Worm (Caenorhabditis elegans) whole organism, L2 larva: Measurements from ENCODE around the gene T04A8.7.

Experiments used
- C34F6.9 ChIP-seq: fragments of 150-350 bp; optimal IDR thresholded peaks from 2 replicates; lab custom pipeline; 2014; ENCODE audit warnings: missing biosample characterization, missing genetic modification characterization
- F13H6.1 ChIP-seq: sonication (generic microtip); optimal IDR thresholded peaks from 2 replicates; lab custom pipeline; 2016; ENCODE audit warnings: missing genetic modification characterization, missing compliant biosample characterization
- R02D3.7 ChIP-seq: fragments of 150-350 bp; optimal IDR thresholded peaks from 2 replicates; lab custom pipeline; 2014; ENCODE audit warnings: missing biosample characterization, missing genetic modification characterization
- Y55F3AM.14 ChIP-seq: fragments of 200-800 bp; sonication (Bioruptor generic); optimal IDR thresholded peaks from 2 replicates; lab custom pipeline; 2018; ENCODE audit warnings: mild to moderate bottlenecking, missing genetic modification characterization, missing compliant biosample characterization
- ZK546.5 ChIP-seq: sonication (generic microtip); optimal IDR thresholded peaks from 2 replicates; lab custom pipeline; 2017; ENCODE audit warnings: missing biosample characterization, missing genetic modification characterization
- alr-1 ChIP-seq: fragments of 150-350 bp; optimal IDR thresholded peaks from 2 replicates; lab custom pipeline; 2014; ENCODE audit warnings: missing biosample characterization, missing genetic modification characterization
- aly-2 ChIP-seq: fragments of 150-350 bp; optimal IDR thresholded peaks from 2 replicates; lab custom pipeline; 2014; ENCODE audit warnings: missing biosample characterization, missing genetic modification characterization
- ama-1 ChIP-seq: fragments of 150-350 bp; optimal IDR thresholded peaks from 2 replicates; lab custom pipeline; 2018; ENCODE audit warnings: inconsistent platforms
- blmp-1 ChIP-seq: sonication (generic microtip); optimal IDR thresholded peaks from 2 replicates; lab custom pipeline; 2017; ENCODE audit warnings: missing genetic modification characterization, mild to moderate bottlenecking, missing compliant biosample characterization, antibody characterized with exemption, moderate library complexity; ENCODE audit not compliant: insufficient read depth
- ceh-16 ChIP-seq: fragments of 150-350 bp; optimal IDR thresholded peaks from 2 replicates; lab custom pipeline; 2014; ENCODE audit warnings: missing biosample characterization, missing genetic modification characterization
- ceh-82 ChIP-seq: fragments of 150-350 bp; optimal IDR thresholded peaks from 2 replicates; lab custom pipeline; 2014; ENCODE audit warnings: missing biosample characterization, missing genetic modification characterization
- crh-2 ChIP-seq: sonication (generic microtip); optimal IDR thresholded peaks from 2 replicates; lab custom pipeline; 2017; ENCODE audit warnings: missing biosample characterization, missing genetic modification characterization
- dmd-4 ChIP-seq: sonication (generic microtip); optimal IDR thresholded peaks from 2 replicates; lab custom pipeline; 2017; ENCODE audit warnings: missing biosample characterization, missing genetic modification characterization
- egl-27 ChIP-seq: sonication (generic microtip); optimal IDR thresholded peaks from 3 replicates; lab custom pipeline; 2017; ENCODE audit warnings: missing biosample characterization, missing genetic modification reagents, missing genetic modification characterization
- elt-1 ChIP-seq: fragments of 150-350 bp; optimal IDR thresholded peaks from 2 replicates; lab custom pipeline; 2014; ENCODE audit warnings: missing biosample characterization, missing genetic modification characterization
- elt-3 ChIP-seq: sonication (generic microtip); optimal IDR thresholded peaks from 2 replicates; lab custom pipeline; 2017; ENCODE audit warnings: missing biosample characterization, missing genetic modification characterization
- lin-11 ChIP-seq: fragments of 150-350 bp; sonication (generic microtip); optimal IDR thresholded peaks from 2 replicates; lab custom pipeline; 2014; ENCODE audit warnings: missing biosample characterization, missing genetic modification characterization, inconsistent platforms, mixed read lengths
- lin-13 ChIP-seq: fragments of 150-350 bp; optimal IDR thresholded peaks from 2 replicates; lab custom pipeline; 2014; ENCODE audit warnings: missing biosample characterization, missing genetic modification reagents, missing genetic modification characterization
- lin-39 ChIP-seq: fragments of 150-350 bp; optimal IDR thresholded peaks from 2 replicates; lab custom pipeline; 2014; ENCODE audit warnings: missing biosample characterization, missing genetic modification reagents, missing genetic modification characterization
- lsy-2 ChIP-seq, 2 experiments: fragments of 150-350 bp in 1 of 2; sonication (generic microtip) in 1 of 2; optimal IDR thresholded peaks; 2 replicates each; lab custom pipeline; 2014 to 2017; ENCODE audit warnings: missing biosample characterization in 2 of 2, missing genetic modification characterization in 2 of 2
- mab-5 ChIP-seq: fragments of 150-350 bp; optimal IDR thresholded peaks from 2 replicates; lab custom pipeline; 2014; ENCODE audit warnings: missing biosample characterization, missing genetic modification characterization
- mbf-1 ChIP-seq: sonication (generic microtip); optimal IDR thresholded peaks from 2 replicates; lab custom pipeline; 2017; ENCODE audit warnings: missing biosample characterization, missing genetic modification characterization
- mdl-1 ChIP-seq, 2 experiments: fragments of 150-350 bp in 1 of 2; sonication (generic microtip) in 1 of 2; optimal IDR thresholded peaks; 2 replicates each; lab custom pipeline; 2017; ENCODE audit warnings: missing biosample characterization in 2 of 2, missing genetic modification characterization in 2 of 2
- nhr-10 ChIP-seq: sonication (generic microtip); optimal IDR thresholded peaks from 2 replicates; lab custom pipeline; 2017; ENCODE audit warnings: missing biosample characterization, missing genetic modification characterization
- nhr-12 ChIP-seq: fragments of 150-350 bp; optimal IDR thresholded peaks from 2 replicates; lab custom pipeline; 2014; ENCODE audit warnings: missing biosample characterization, missing genetic modification characterization
- nhr-129 ChIP-seq: fragments of 150-350 bp; optimal IDR thresholded peaks from 2 replicates; lab custom pipeline; 2014; ENCODE audit warnings: missing biosample characterization, missing genetic modification characterization
- nhr-237 ChIP-seq: fragments of 150-350 bp; optimal IDR thresholded peaks from 2 replicates; lab custom pipeline; 2014; ENCODE audit warnings: missing biosample characterization, missing genetic modification characterization
- nhr-25 ChIP-seq: fragments of 150-350 bp; sonication (generic microtip); optimal IDR thresholded peaks from 3 replicates; lab custom pipeline; 2014; ENCODE audit warnings: missing biosample characterization, missing genetic modification characterization
- nhr-6 ChIP-seq: fragments of 150-350 bp; optimal IDR thresholded peaks from 2 replicates; lab custom pipeline; 2014; ENCODE audit warnings: missing biosample characterization, missing genetic modification characterization
- sem-4 ChIP-seq: fragments of 150-350 bp; optimal IDR thresholded peaks from 2 replicates; lab custom pipeline; 2014; ENCODE audit warnings: missing biosample characterization, missing genetic modification reagents, missing genetic modification characterization
- skn-1 ChIP-seq: sonication (generic microtip); optimal IDR thresholded peaks from 2 replicates; lab custom pipeline; 2017; ENCODE audit warnings: missing biosample characterization, missing genetic modification characterization
- sma-3 ChIP-seq: sonication (generic microtip); optimal IDR thresholded peaks from 2 replicates; lab custom pipeline; 2016; ENCODE audit warnings: missing genetic modification reagents, missing genetic modification characterization, missing compliant biosample characterization
- sma-9 ChIP-seq, 2 experiments: fragments of 150-350 bp in 1 of 2; sonication (generic microtip) in 1 of 2; optimal IDR thresholded peaks; 2 replicates each; lab custom pipeline; 2014 to 2016; ENCODE audit warnings: missing genetic modification characterization in 2 of 2, mild to moderate bottlenecking in 1 of 2, missing biosample characterization in 1 of 2, missing compliant biosample characterization in 1 of 2, missing genetic modification reagents in 1 of 2, moderate library complexity in 1 of 2
- snpc-4 ChIP-seq: fragments of 150-350 bp; optimal IDR thresholded peaks from 2 replicates; lab custom pipeline; 2014; ENCODE audit warnings: missing biosample characterization, missing genetic modification characterization
- unc-39 ChIP-seq: fragments of 150-350 bp; optimal IDR thresholded peaks from 2 replicates; lab custom pipeline; 2014; ENCODE audit warnings: missing biosample characterization, missing genetic modification characterization
- unc-55 ChIP-seq: fragments of 150-350 bp; sonication (generic microtip); optimal IDR thresholded peaks from 3 replicates; lab custom pipeline; 2014; ENCODE audit warnings: missing biosample characterization, missing genetic modification reagents, missing genetic modification characterization
- unc-62 ChIP-seq: fragments of 150-350 bp; optimal IDR thresholded peaks from 2 replicates; lab custom pipeline; 2014; ENCODE audit warnings: missing biosample characterization, missing genetic modification reagents, missing genetic modification characterization
- zag-1 ChIP-seq: fragments of 150-350 bp; optimal IDR thresholded peaks from 2 replicates; lab custom pipeline; 2014; ENCODE audit warnings: missing biosample characterization, missing genetic modification characterization
- ztf-1 ChIP-seq: fragments of 200-800 bp; sonication (Bioruptor generic); conservative IDR thresholded peaks from 2 replicates; pipeline ENCODE4 v1.3.6; 2022; ENCODE audit warnings: missing genetic modification characterization, missing compliant biosample characterization
- ztf-11 ChIP-seq: sonication (generic microtip); optimal IDR thresholded peaks from 2 replicates; lab custom pipeline; 2017; ENCODE audit warnings: missing biosample characterization, missing genetic modification characterization
- ztf-4 ChIP-seq: fragments of 150-350 bp; optimal IDR thresholded peaks from 2 replicates; lab custom pipeline; 2014; ENCODE audit warnings: missing biosample characterization, missing genetic modification characterization

Gene T04A8.7

DNA sequence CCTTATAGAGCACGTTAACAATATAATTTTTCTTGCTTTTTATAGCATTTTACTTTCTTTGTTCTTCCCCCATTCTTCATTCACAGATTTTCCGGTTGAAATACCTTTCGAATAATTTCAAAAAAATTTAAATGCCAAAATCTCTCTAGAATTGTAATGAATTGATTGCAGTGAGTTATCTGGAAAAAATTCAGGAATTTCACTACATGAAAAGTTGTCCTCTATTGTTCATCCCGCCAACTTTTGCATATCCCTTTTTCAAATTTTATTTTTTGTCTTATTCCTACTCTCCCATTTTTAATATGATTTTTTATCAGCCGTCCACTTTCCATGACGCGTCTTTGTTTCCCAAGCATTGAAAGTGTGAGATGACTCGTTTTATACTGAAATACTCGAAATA lies 41.8 kb upstream of the T04A8.7 start:
- TF ChIP-seq unc-55 (GFP tag; lab: Kevin White, UChicago), result no peak
- no peak for TF ChIP-seq elt-1
- no peak for TF ChIP-seq nhr-6
- TF ChIP-seq zag-1, result no peak
- no peak for TF ChIP-seq unc-62 (GFP tag; lab: Kevin White, UChicago)
- no peak for TF ChIP-seq lsy-2 (tag; optimal IDR thresholded peaks at IDR 0.05; lab: Kevin White, UChicago)
- TF ChIP-seq snpc-4 (tag; lab: Kevin White, UChicago), result no peak
- TF ChIP-seq ceh-82 (tag; lab: Kevin White, UChicago), result no peak
- TF ChIP-seq ceh-16 (tag; lab: Kevin White, UChicago), result no peak
- TF ChIP-seq nhr-237 (tag; lab: Kevin White, UChicago), result no peak
- no peak for TF ChIP-seq crh-2 (tag; lab: Kevin White, UChicago)
- no peak for TF ChIP-seq R02D3.7
- no peak for TF ChIP-seq nhr-129
- no peak for TF ChIP-seq mab-5 (tag; lab: Kevin White, UChicago)
- TF ChIP-seq unc-39 (tag; lab: Kevin White, UChicago), result no peak
- no peak for TF ChIP-seq dmd-4 (tag; lab: Kevin White, UChicago)
- TF ChIP-seq ztf-1 (GFP tag; lab: Robert Waterston, UW), result no peak
- TF ChIP-seq skn-1 (tag; lab: Kevin White, UChicago), result no peak
- TF ChIP-seq, all 48 proteins: peak for 0

DNA sequence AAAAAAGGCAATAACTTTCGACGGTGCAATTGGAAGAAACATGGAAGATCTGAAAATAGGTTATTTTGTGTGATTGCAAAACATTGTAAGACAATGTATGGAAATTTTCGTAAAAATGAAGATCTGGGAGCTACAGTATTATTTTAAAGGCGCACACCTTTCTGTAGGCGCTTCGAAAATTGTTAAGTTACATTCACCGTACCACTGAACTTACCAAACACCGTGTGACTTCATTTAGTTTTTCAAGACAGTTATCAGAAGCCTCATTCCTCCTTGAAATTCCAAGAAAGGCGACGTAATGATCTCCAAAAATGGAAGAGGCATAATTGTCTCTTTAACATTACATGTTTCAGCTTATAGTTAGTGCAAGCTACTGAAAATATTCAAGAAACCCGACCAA lies 41.2 kb upstream of the T04A8.7 start:
- TF ChIP-seq ztf-4 (peak; percentile 17), blmp-1 (tag; lab: Kevin White, UChicago) (no peak), F13H6.1 (tag; lab: Kevin White, UChicago) (no peak), nhr-10 (tag; lab: Kevin White, UChicago) (no peak), ceh-82 (tag; lab: Kevin White, UChicago) (no peak)

DNA sequence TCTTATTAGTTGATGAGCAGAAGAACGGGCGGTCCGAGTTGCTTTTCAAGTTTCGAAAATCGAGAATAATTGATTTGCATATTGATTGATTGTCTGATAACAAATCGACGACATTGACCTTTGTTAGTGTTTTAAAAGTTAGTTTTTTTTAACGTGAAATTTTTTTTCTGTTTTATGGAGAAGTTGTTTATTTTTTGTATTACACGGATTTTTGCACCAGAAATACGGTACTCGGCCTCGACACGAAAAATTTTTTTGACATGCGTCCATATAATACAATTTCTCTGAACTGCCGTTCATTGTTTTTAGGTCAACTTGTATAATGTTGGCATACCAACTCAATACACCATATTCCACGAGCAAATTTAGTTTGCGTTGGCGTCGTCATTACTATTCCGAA lies 39.8 kb upstream of the T04A8.7 start, which contains the start of gene T23F11.2:
TSS of gene T23F11.2 (minus strand) at position 101 of the 400 bp plus-strand sequence.
- TF ChIP-seq snpc-4 (tag; lab: Kevin White, UChicago) (no peak), alr-1 (tag; lab: Kevin White, UChicago) (no peak), Y55F3AM.14 (GFP tag; lab: Kevin White, UChicago) (no peak), lin-39 (no peak), egl-27 (no peak), ztf-4 (no peak), nhr-12 (tag; lab: Kevin White, UChicago) (no peak), C34F6.9 (tag; lab: Kevin White, UChicago) (no peak), aly-2 (tag; lab: Kevin White, UChicago) (no peak), ama-1 (lab: Kevin White, UChicago) (no peak), ztf-1 (GFP tag; lab: Robert Waterston, UW) (no peak), sma-3 (GFP tag; lab: Kevin White, UChicago) (no peak), nhr-25 (no peak), unc-55 (GFP tag; lab: Kevin White, UChicago) (no peak), ztf-11 (no peak), ZK546.5 (tag; lab: Kevin White, UChicago) (no peak), crh-2 (tag; lab: Kevin White, UChicago) (no peak), sma-9 (GFP tag; optimal IDR thresholded peaks at IDR 0.05; lab: Kevin White, UChicago) (no peak), sma-9 (tag; optimal IDR thresholded peaks at IDR 0.05; lab: Kevin White, UChicago) (no peak), nhr-237 (tag; lab: Kevin White, UChicago) (no peak), F13H6.1 (tag; lab: Kevin White, UChicago) (no peak)

- peak; percentile 70 for TF ChIP-seq lin-11 (tag; lab: Kevin White, UChicago)
- TF ChIP-seq nhr-129, result peak; percentile 68
- no peak for TF ChIP-seq nhr-10 (tag; lab: Kevin White, UChicago)
- peak; percentile 45 for TF ChIP-seq egl-27
- peak; percentile 28 for TF ChIP-seq snpc-4 (tag; lab: Kevin White, UChicago)
- TF ChIP-seq mab-5 (tag; lab: Kevin White, UChicago), result peak; percentile 40
- TF ChIP-seq nhr-12 (tag; lab: Kevin White, UChicago), result no peak
- peak; percentile 91 for TF ChIP-seq unc-55 (GFP tag; lab: Kevin White, UChicago)
- no peak for TF ChIP-seq ztf-1 (GFP tag; lab: Robert Waterston, UW)
- peak; percentile 35 for TF ChIP-seq sma-9 (GFP tag; optimal IDR thresholded peaks at IDR 0.05; lab: Kevin White, UChicago)
- no peak for TF ChIP-seq sma-9 (tag; optimal IDR thresholded peaks at IDR 0.05; lab: Kevin White, UChicago)
- TF ChIP-seq mdl-1 (tag; optimal IDR thresholded peaks at IDR 0.05; lab: Kevin White, UChicago), result peak in 1 of 2 experiments; percentile 32
- TF ChIP-seq ceh-82 (tag; lab: Kevin White, UChicago), result no peak
- TF ChIP-seq lin-13, result peak; percentile 36
- peak; percentile 69 for TF ChIP-seq Y55F3AM.14 (GFP tag; lab: Kevin White, UChicago)
- TF ChIP-seq crh-2 (tag; lab: Kevin White, UChicago), result peak; percentile 72
- TF ChIP-seq elt-3, result no peak
- TF ChIP-seq sem-4 (tag; lab: Kevin White, UChicago), result peak; percentile 42
- no peak for TF ChIP-seq sma-3 (GFP tag; lab: Kevin White, UChicago)
- no peak for TF ChIP-seq ZK546.5 (tag; lab: Kevin White, UChicago)
- peak; percentile 55 to 70 for TF ChIP-seq lsy-2 (tag; optimal IDR thresholded peaks at IDR 0.05; lab: Kevin White, UChicago)
- no peak for TF ChIP-seq mbf-1 (tag; lab: Kevin White, UChicago)
- peak; percentile 88 for TF ChIP-seq zag-1
- peak; percentile 83 for TF ChIP-seq C34F6.9 (tag; lab: Kevin White, UChicago)
- TF ChIP-seq F13H6.1 (tag; lab: Kevin White, UChicago), result peak; percentile 63
- no peak for TF ChIP-seq nhr-25
These were observed 38.7 kb upstream of the T04A8.7 start for ce11 chrIII:4656415-4656814.
